Worm (Caenorhabditis elegans): ENCODE data around the gene F59E12.8.

F59E12.8 gene

DNA sequence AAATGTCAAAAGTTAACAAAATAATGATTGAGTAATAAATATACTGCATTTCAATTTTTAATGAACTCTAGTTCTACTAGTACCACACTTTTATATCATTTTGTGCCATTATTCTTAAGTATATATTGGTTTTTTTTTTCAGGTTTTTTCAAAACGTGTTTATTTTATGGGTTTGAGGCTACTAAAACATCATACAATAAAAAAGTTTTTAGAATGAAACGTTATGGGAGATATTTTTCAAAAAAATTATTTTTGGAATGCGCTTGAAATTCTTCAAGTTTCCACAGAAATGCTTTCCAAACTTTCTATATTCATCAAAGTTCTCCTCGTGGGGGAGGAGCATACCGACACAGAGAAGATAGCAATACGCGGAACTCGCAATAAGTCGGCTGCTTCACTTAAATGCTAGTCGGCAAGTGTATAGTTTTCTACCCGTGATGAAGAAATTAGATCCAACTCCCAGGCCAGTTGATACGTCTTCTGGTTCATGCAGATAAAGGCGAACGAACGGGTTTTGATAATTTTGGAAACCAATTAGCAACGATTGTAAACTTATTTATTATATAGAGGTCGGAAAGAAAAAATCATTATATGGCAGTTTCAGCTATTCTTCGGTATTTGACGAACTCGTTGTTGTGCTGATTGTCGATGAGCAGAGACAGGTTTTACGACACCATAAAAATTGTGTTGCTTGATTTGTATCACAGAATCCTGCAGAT lies 37.2 kb downstream of the F59E12.8 start, which contains the start of gene C17G10.10 (continued):
- TF ChIP-seq ZK185.1 (tag; optimal IDR thresholded peaks at IDR 0.05; ENCODE audit: poor library complexity, severe bottlenecking): peak; percentile 76
- peak; percentile 77 for TF ChIP-seq F23B12.7 (tag; optimal IDR thresholded peaks at IDR 0.05; ENCODE audit: insufficient read depth)
- TF ChIP-seq F49E8.2 (tag; optimal IDR thresholded peaks at IDR 0.05; ENCODE audit: insufficient read depth): peak; percentile 88
- no peak for TF ChIP-seq cebp-1 (GFP tag; IDR thresholded peaks at IDR 0.05)
- TF ChIP-seq cebp-1 (tag; optimal IDR thresholded peaks at IDR 0.05): no peak
- TF ChIP-seq lsl-1 (GFP tag; optimal IDR thresholded peaks at IDR 0.05): peak; percentile 72
- TF ChIP-seq ccch-3 (GFP tag; optimal IDR thresholded peaks at IDR 0.05): no peak
- no peak for TF ChIP-seq K12H6.12 (tag; optimal IDR thresholded peaks at IDR 0.05)
- TF ChIP-seq B0261.1 (tag; optimal IDR thresholded peaks at IDR 0.05): peak; percentile 9
- TF ChIP-seq hmg-20 (GFP tag; IDR thresholded peaks at IDR 0.05): 0 out of 2 replicates have a peak, but pooled peaks have one; percentile 11
- peak; percentile 19 to 37 for TF ChIP-seq let-607 (tag; optimal IDR thresholded peaks at IDR 0.05)
- TF ChIP-seq snpc-3.4 (tag; optimal IDR thresholded peaks at IDR 0.05): peak; percentile 97
- TF ChIP-seq madf-3 (GFP tag; IDR thresholded peaks at IDR 0.05): 0 out of 2 replicates have a peak, but pooled peaks have one; percentile 13
- TF ChIP-seq F22D6.2 (tag; optimal IDR thresholded peaks at IDR 0.05): peak; percentile 19
- TF ChIP-seq madf-6 (GFP tag; IDR thresholded peaks at IDR 0.05): peak; percentile 81
- TF ChIP-seq unc-62 (GFP tag; optimal IDR thresholded peaks at IDR 0.05): no peak
- no peak for TF ChIP-seq sptf-2 (GFP tag; optimal IDR thresholded peaks at IDR 0.05)
- peak; percentile 64; the same call in 1 of the 2 replicates for TF ChIP-seq Y53G8AR.9 (GFP tag; conservative IDR thresholded peaks at IDR 0.05)
- TF ChIP-seq ets-4 (GFP tag; optimal IDR thresholded peaks at IDR 0.05): no peak
- 0 out of 2 replicates have a peak, but pooled peaks have one; percentile 61 for TF ChIP-seq Y95B8A.8 (GFP tag; IDR thresholded peaks at IDR 0.05)
- TF ChIP-seq cebp-2 (GFP tag; IDR thresholded peaks at IDR 0.05): no peak
- TF ChIP-seq zim-3 (tag; optimal IDR thresholded peaks at IDR 0.05): peak; percentile 8
- peak; percentile 83 for TF ChIP-seq ama-1 (optimal IDR thresholded peaks at IDR 0.05)
- no peak for TF ChIP-seq ama-1 (GFP tag; optimal IDR thresholded peaks at IDR 0.05)
- TF ChIP-seq T07F8.4 (tag; optimal IDR thresholded peaks at IDR 0.05): no peak
- peak in 1 of 3 experiments; percentile 38 for TF ChIP-seq lin-35 (GFP tag; optimal IDR thresholded peaks at IDR 0.05)
- peak; percentile 82 for TF ChIP-seq D2030.7 (GFP tag; IDR thresholded peaks at IDR 0.05)
- peak; percentile 40 for TF ChIP-seq atf-7 (tag; optimal IDR thresholded peaks at IDR 0.05)
- peak; percentile 53 for TF ChIP-seq F33H1.4 (GFP tag; IDR thresholded peaks at IDR 0.05)
- peak; percentile 77 for TF ChIP-seq tbp1 (GFP tag; optimal IDR thresholded peaks at IDR 0.05)
- peak; percentile 12; the same call in 1 of the 2 replicates for TF ChIP-seq ceh-91 (GFP tag; IDR thresholded peaks at IDR 0.05)
- TF ChIP-seq Y67H2A.10 (GFP tag; conservative IDR thresholded peaks at IDR 0.05): no peak
- peak; percentile 89 for TF ChIP-seq attf-6 (GFP tag; IDR thresholded peaks at IDR 0.05)
- TF ChIP-seq snpc-4 (GFP tag; optimal IDR thresholded peaks at IDR 0.05): peak; percentile 97
- peak; percentile 98 to 99 (median 98) for TF ChIP-seq snpc-4 (tag; optimal IDR thresholded peaks at IDR 0.05)
- peak; percentile 58 for TF ChIP-seq fkh-3 (tag; optimal IDR thresholded peaks at IDR 0.05)
- peak; percentile 66 for TF ChIP-seq rcor-1 (GFP tag; IDR thresholded peaks at IDR 0.05)
- TF ChIP-seq lin-54 (GFP tag; optimal IDR thresholded peaks at IDR 0.05): peak; percentile 49
- TF ChIP-seq nfya-2 (GFP tag; IDR thresholded peaks at IDR 0.05): no peak
- no peak for TF ChIP-seq egl-18 (GFP tag; IDR thresholded peaks at IDR 0.05)
- peak; percentile 73; the same call in 1 of the 2 replicates for TF ChIP-seq ekl-4 (GFP tag; IDR thresholded peaks at IDR 0.05)
- peak; percentile 78 for TF ChIP-seq repo-1 (tag; optimal IDR thresholded peaks at IDR 0.05)
- peak; percentile 98 for TF ChIP-seq snpc-1.1 (tag; optimal IDR thresholded peaks at IDR 0.05; ENCODE audit: insufficient read depth)
- TF ChIP-seq pbrm-1 (GFP tag; IDR thresholded peaks at IDR 0.05): peak; percentile 89
- TF ChIP-seq tlf-1 (GFP tag; optimal IDR thresholded peaks at IDR 0.05): peak; percentile 34
- no peak for TF ChIP-seq F10E7.11 (tag; optimal IDR thresholded peaks at IDR 0.05)
